Fruit fly (Drosophila melanogaster) whole organism, wandering third instar larva: ENCODE measurements around the gene prd1.
A peak's percentile ranks its signal among the peaks of the same experiment; 100 is the strongest.

Experiments
- Abd-B ChIP-seq: fragments of >200 bp; optimal IDR thresholded peaks from 2 replicates; lab custom pipeline; 2017; ENCODE audit warnings: missing biosample characterization, missing genetic modification characterization
- CG32264 ChIP-seq: fragments of 200-800 bp; sonication (Bioruptor generic); optimal IDR thresholded peaks from 2 replicates; lab custom pipeline; 2016; ENCODE audit warnings: missing biosample characterization, missing genetic modification characterization
- CG9705 ChIP-seq: fragments of 200-800 bp; sonication (Bioruptor generic); optimal IDR thresholded peaks from 2 replicates; lab custom pipeline; 2018; ENCODE audit warnings: missing biosample characterization, mild to moderate bottlenecking, missing genetic modification characterization
- CrebA ChIP-seq: fragments of 200-800 bp; sonication (Bioruptor generic); optimal IDR thresholded peaks from 2 replicates; lab custom pipeline; 2016; ENCODE audit warnings: missing biosample characterization, mild to moderate bottlenecking, missing genetic modification characterization, borderline replicate concordance
- Dfd ChIP-seq: fragments of >200 bp; optimal IDR thresholded peaks from 2 replicates; lab custom pipeline; 2017; ENCODE audit warnings: missing biosample characterization, missing genetic modification characterization
- Dif ChIP-seq: fragments of 200-275, 200-300 bp; sonication (Bioruptor generic); optimal IDR thresholded peaks from 2 replicates; lab custom pipeline; 2018; ENCODE audit warnings: missing biosample characterization, missing genetic modification characterization; ENCODE audit not compliant: partially characterized antibody
- GATAd ChIP-seq: sonication (Bioruptor generic); optimal IDR thresholded peaks from 2 replicates; lab custom pipeline; 2016; ENCODE audit warnings: missing biosample characterization, missing genetic modification characterization
- HLH106 ChIP-seq: fragments of 200-800 bp; optimal IDR thresholded peaks from 3 replicates; lab custom pipeline; 2019; ENCODE audit warnings: missing biosample characterization, mild to moderate bottlenecking, missing genetic modification characterization, moderate library complexity
- Hnf4 ChIP-seq: fragments of 200-800 bp; sonication (Bioruptor generic); optimal IDR thresholded peaks from 2 replicates; lab custom pipeline; 2016; ENCODE audit warnings: missing biosample characterization, mild to moderate bottlenecking, missing genetic modification characterization
- Hr78 ChIP-seq: fragments of >200 bp; optimal IDR thresholded peaks from 2 replicates; lab custom pipeline; 2017; ENCODE audit warnings: missing biosample characterization, missing genetic modification characterization
- Hr83 ChIP-seq: fragments of 200-300 bp; sonication (Bioruptor generic); optimal IDR thresholded peaks from 2 replicates; lab custom pipeline; 2016; ENCODE audit warnings: missing biosample characterization, mild to moderate bottlenecking, missing genetic modification characterization, moderate library complexity; ENCODE audit not compliant: poor library complexity, severe bottlenecking
- Jra ChIP-seq: sonication (Bioruptor generic); optimal IDR thresholded peaks from 2 replicates; lab custom pipeline; 2016; ENCODE audit warnings: missing biosample characterization, missing genetic modification characterization
- Mio ChIP-seq: sonication (Bioruptor generic); optimal IDR thresholded peaks from 2 replicates; lab custom pipeline; 2016; ENCODE audit warnings: missing biosample characterization, missing genetic modification characterization
- Myc ChIP-seq: fragments of >200 bp; optimal IDR thresholded peaks from 2 replicates; lab custom pipeline; 2017
- N ChIP-seq: fragments of >200 bp; optimal IDR thresholded peaks from 2 replicates; lab custom pipeline; 2018; ENCODE audit warnings: missing biosample characterization, missing external identifiers, missing genetic modification characterization
- OdsH ChIP-seq: fragments of 200-800 bp; sonication (Bioruptor generic); optimal IDR thresholded peaks from 2 replicates; lab custom pipeline; 2016; ENCODE audit warnings: missing biosample characterization, mild to moderate bottlenecking, missing genetic modification characterization
- Rel ChIP-seq, 2 experiments: fragments of 200-800 bp; sonication (Bioruptor generic) in 1 of 2; optimal IDR thresholded peaks; 2 replicates in 1 of 2; 3 replicates in 1 of 2; lab custom pipeline; 2016 to 2019; ENCODE audit warnings: mild to moderate bottlenecking in 2 of 2, missing biosample characterization in 2 of 2, missing genetic modification characterization in 2 of 2, moderate library complexity in 1 of 2
- Sp1 ChIP-seq: fragments of 200-800 bp; sonication (Bioruptor generic); optimal IDR thresholded peaks from 3 replicates; lab custom pipeline; 2019; ENCODE audit warnings: missing biosample characterization, mild to moderate bottlenecking, missing genetic modification characterization, moderate library complexity
- Vsx2 ChIP-seq: fragments of 200-300, 225-300 bp; sonication (Bioruptor generic); optimal IDR thresholded peaks from 2 replicates; lab custom pipeline; 2018; ENCODE audit warnings: missing biosample characterization, missing genetic modification characterization; ENCODE audit not compliant: partially characterized antibody
- br ChIP-seq: fragments of 200-800 bp; sonication (Bioruptor generic); optimal IDR thresholded peaks from 2 replicates; lab custom pipeline; 2016; ENCODE audit warnings: missing biosample characterization, missing genetic modification characterization
- brk ChIP-seq: fragments of 200-800 bp; sonication (Bioruptor generic); optimal IDR thresholded peaks from 2 replicates; lab custom pipeline; 2016; ENCODE audit warnings: missing biosample characterization, mild to moderate bottlenecking, missing genetic modification characterization
- dl ChIP-seq, 2 experiments: fragments of 175-275, 200-275 bp in 1 of 2; fragments of 200-275 bp in 1 of 2; sonication (Bioruptor generic); optimal IDR thresholded peaks; lab custom pipeline; 2018; ENCODE audit warnings: mild to moderate bottlenecking in 2 of 2, missing biosample characterization in 2 of 2, missing genetic modification characterization in 2 of 2, moderate library complexity in 2 of 2; ENCODE audit not compliant: partially characterized antibody in 2 of 2, insufficient read depth in 1 of 2
- dmrt93B ChIP-seq: fragments of 200-800 bp; sonication (Bioruptor generic); optimal IDR thresholded peaks from 2 replicates; lab custom pipeline; 2018; ENCODE audit warnings: missing biosample characterization, mild to moderate bottlenecking, missing genetic modification characterization
- dsf ChIP-seq: sonication (Bioruptor generic); optimal IDR thresholded peaks from 2 replicates; lab custom pipeline; 2016; ENCODE audit warnings: missing biosample characterization, missing genetic modification characterization, borderline replicate concordance
- ey ChIP-seq: fragments of 200-800 bp; sonication (Bioruptor generic); optimal IDR thresholded peaks from 2 replicates; lab custom pipeline; 2016; ENCODE audit warnings: missing biosample characterization, missing genetic modification characterization
- foxo ChIP-seq, 2 experiments: fragments of 200-800 bp; sonication (Bioruptor generic); optimal IDR thresholded peaks; 2 replicates in 1 of 2; 3 replicates in 1 of 2; lab custom pipeline; 2016 to 2017; ENCODE audit warnings: missing biosample characterization in 2 of 2, missing genetic modification characterization in 2 of 2
- fru ChIP-seq: fragments of 200-800 bp; sonication (Bioruptor generic); optimal IDR thresholded peaks from 3 replicates; lab custom pipeline; 2016; ENCODE audit warnings: missing biosample characterization, mild to moderate bottlenecking, missing genetic modification characterization
- h ChIP-seq: fragments of 200-800 bp; sonication (Bioruptor generic); optimal IDR thresholded peaks from 3 replicates; lab custom pipeline; 2016; ENCODE audit warnings: missing biosample characterization, mild to moderate bottlenecking, missing genetic modification characterization
- jim ChIP-seq: fragments of 175-275, 200-325 bp; sonication (Bioruptor generic); optimal IDR thresholded peaks from 2 replicates; lab custom pipeline; 2016; ENCODE audit warnings: missing biosample characterization, mild to moderate bottlenecking, missing genetic modification characterization
- lola ChIP-seq: fragments of >200 bp; optimal IDR thresholded peaks from 2 replicates; lab custom pipeline; 2017; ENCODE audit warnings: missing biosample characterization, missing genetic modification characterization
- pan ChIP-seq: fragments of >200 bp; optimal IDR thresholded peaks from 2 replicates; lab custom pipeline; 2017
- psq ChIP-seq: fragments of 200-800 bp; sonication (Bioruptor generic); optimal IDR thresholded peaks from 3 replicates; lab custom pipeline; 2017; ENCODE audit warnings: missing biosample characterization, mild to moderate bottlenecking, missing genetic modification characterization, moderate library complexity
- rgr ChIP-seq: fragments of 200-800 bp; sonication (Bioruptor generic); optimal IDR thresholded peaks from 3 replicates; lab custom pipeline; 2016; ENCODE audit warnings: missing biosample characterization, mild to moderate bottlenecking, missing genetic modification characterization
- sage ChIP-seq: fragments of 200-800 bp; sonication (Bioruptor generic); optimal IDR thresholded peaks from 2 replicates; lab custom pipeline; 2016; ENCODE audit warnings: missing biosample characterization, mild to moderate bottlenecking, missing genetic modification characterization
- sv ChIP-seq: fragments of 200-800 bp; sonication (Bioruptor generic); optimal IDR thresholded peaks from 3 replicates; lab custom pipeline; 2016; ENCODE audit warnings: missing biosample characterization, missing genetic modification characterization
- tai ChIP-seq: sonication (Bioruptor generic); optimal IDR thresholded peaks from 2 replicates; lab custom pipeline; 2016; ENCODE audit warnings: missing biosample characterization, missing genetic modification characterization
- usp ChIP-seq: fragments of >200 bp; optimal IDR thresholded peaks from 2 replicates; lab custom pipeline; 2017; ENCODE audit warnings: missing biosample characterization, missing genetic modification characterization
- woc ChIP-seq: sonication (Bioruptor generic); optimal IDR thresholded peaks from 2 replicates; lab custom pipeline; 2016; ENCODE audit warnings: missing biosample characterization, mild to moderate bottlenecking, missing genetic modification characterization

Gene prd1

dm6 chr3R:11761718-11762117, 25.1 kb downstream of the prd1 start:
- TF ChIP-seq Rel (GFP tag; optimal IDR thresholded peaks at IDR 0.05; lab: Kevin White, UChicago): no peak
- TF ChIP-seq Rel (tag; optimal IDR thresholded peaks at IDR 0.05; lab: Kevin White, UChicago): peak; percentile 36
- peak; percentile 85 for TF ChIP-seq rgr
- no peak for TF ChIP-seq usp (GFP tag; lab: Kevin White, UChicago)

dm6 chr3R:11760669-11761387, 26.0 kb downstream of the prd1 start:
- TF ChIP-seq usp (GFP tag; lab: Kevin White, UChicago): no peak
- TF ChIP-seq sage: peak; percentile 99
- peak; percentile 99 for TF ChIP-seq dsf
- TF ChIP-seq Dfd (GFP tag; lab: Kevin White, UChicago): peak; percentile 97
- TF ChIP-seq Hr83 (GFP tag; lab: Kevin White, UChicago): peak; percentile 99
- TF ChIP-seq Dif: peak; percentile 30
- TF ChIP-seq OdsH (GFP tag; lab: Kevin White, UChicago): peak; percentile 100
- TF ChIP-seq CG9705: peak; percentile 100
- TF ChIP-seq fru (GFP tag; lab: Kevin White, UChicago): peak; percentile 100
- no peak for TF ChIP-seq pan (lab: Kevin White, UChicago)
- TF ChIP-seq Mio (GFP tag; lab: Kevin White, UChicago): peak; percentile 97
- TF ChIP-seq sv (GFP tag; lab: Kevin White, UChicago): peak; percentile 100
- TF ChIP-seq psq (GFP tag; lab: Kevin White, UChicago): peak; percentile 100
- peak; percentile 98 for TF ChIP-seq CrebA
- peak; percentile 100 for TF ChIP-seq h (GFP tag; lab: Kevin White, UChicago)
- peak; percentile 99 for TF ChIP-seq GATAd (GFP tag; lab: Kevin White, UChicago)
- TF ChIP-seq CG32264: peak; percentile 100
- TF ChIP-seq br (GFP tag; lab: Kevin White, UChicago): peak; percentile 100
- peak; percentile 28 for TF ChIP-seq Vsx2 (GFP tag; lab: Kevin White, UChicago)
- TF ChIP-seq HLH106 (tag; lab: Kevin White, UChicago): peak; percentile 100
- TF ChIP-seq dl (GFP tag; optimal IDR thresholded peaks at IDR 0.05; lab: Kevin White, UChicago; ENCODE audit: insufficient read depth in 1 of 2, partially characterized antibody in 2 of 2): peak; percentile 53 to 82
- peak; percentile 100 for TF ChIP-seq Sp1
- TF ChIP-seq Rel (GFP tag; optimal IDR thresholded peaks at IDR 0.05; lab: Kevin White, UChicago): peak; percentile 99
- peak; percentile 96 for TF ChIP-seq Rel (tag; optimal IDR thresholded peaks at IDR 0.05; lab: Kevin White, UChicago)
- TF ChIP-seq Jra (GFP tag; lab: Kevin White, UChicago): peak; percentile 99
- peak; percentile 79 for TF ChIP-seq jim
- TF ChIP-seq N (GFP tag; lab: Kevin White, UChicago): no peak
- peak; percentile 99 to 100 for TF ChIP-seq foxo (GFP tag; optimal IDR thresholded peaks at IDR 0.05; lab: Kevin White, UChicago)
- TF ChIP-seq dmrt93B (GFP tag; lab: Kevin White, UChicago): peak; percentile 99
- no peak for TF ChIP-seq Abd-B
- TF ChIP-seq rgr: peak; percentile 100
- peak; percentile 99 for TF ChIP-seq tai (GFP tag; lab: Kevin White, UChicago)
- TF ChIP-seq Myc: no peak
- TF ChIP-seq Hnf4: peak; percentile 100
- TF ChIP-seq lola: no peak
- TF ChIP-seq woc (GFP tag; lab: Kevin White, UChicago): peak; percentile 100
- peak; percentile 99 for TF ChIP-seq brk (GFP tag; lab: Kevin White, UChicago)
- TF ChIP-seq Hr78 (GFP tag; lab: Kevin White, UChicago): peak; percentile 20
- TF ChIP-seq ey: peak; percentile 100

- TF ChIP-seq Hr83 (GFP tag; lab: Kevin White, UChicago) (no peak), ey (no peak), Dif (peak; percentile 88), Vsx2 (GFP tag; lab: Kevin White, UChicago) (no peak), dl (GFP tag; optimal IDR thresholded peaks at IDR 0.05; lab: Kevin White, UChicago; ENCODE audit: insufficient read depth in 1 of 2, partially characterized antibody in 2 of 2) (peak; percentile 55 to 81), Rel (GFP tag; optimal IDR thresholded peaks at IDR 0.05; lab: Kevin White, UChicago) (no peak), Rel (tag; optimal IDR thresholded peaks at IDR 0.05; lab: Kevin White, UChicago) (no peak), br (GFP tag; lab: Kevin White, UChicago) (no peak)
These were observed 26.8 kb downstream of the prd1 start for dm6 chr3R:11759971-11760370.
